Worm (Caenorhabditis elegans) whole organism, midembryonic: ENCODE results near the gene tofu-2.

Source experiments
- flt-1 ChIP-seq: fragments of 200-800 bp; sonication (Bioruptor generic); IDR thresholded peaks from 2 replicates; pipeline ENCODE4 v1.3.6; 2022; ENCODE audit warnings: missing genetic modification characterization, missing compliant biosample characterization
- tab-1 ChIP-seq: fragments of 200-800 bp; sonication (Bioruptor generic); IDR thresholded peaks from 2 replicates; pipeline ENCODE4 v1.3.6; 2022; ENCODE audit warnings: missing genetic modification characterization, missing compliant biosample characterization
- ztf-23 ChIP-seq: fragments of 200-800 bp; sonication (Bioruptor generic); IDR thresholded peaks from 2 replicates; pipeline ENCODE4 v1.3.6; 2022; ENCODE audit warnings: missing genetic modification reagents, missing genetic modification characterization, missing compliant biosample characterization
- ztf-29 ChIP-seq: fragments of 200-800 bp; sonication (Bioruptor generic); IDR thresholded peaks from 2 replicates; pipeline ENCODE4 v1.3.6; 2022; ENCODE audit warnings: missing genetic modification reagents, missing genetic modification characterization, missing compliant biosample characterization

- no peak for TF ChIP-seq ztf-23 (GFP tag; lab: Robert Waterston, UW)
- TF ChIP-seq ztf-29, result no peak
- no peak for TF ChIP-seq tab-1 (GFP tag; lab: Robert Waterston, UW)
- TF ChIP-seq flt-1 (GFP tag; lab: Robert Waterston, UW), result no peak
These were observed 17.8 kb upstream of the tofu-2 start for ce11 chrV:7068861-7069260.
